Worm (Caenorhabditis elegans) whole organism, mixed stage, embryonic: ENCODE measurements around the gene nhr-60.

Experiments
- elt-3 ChIP-seq: fragments of 150-350 bp; optimal IDR thresholded peaks from 2 replicates; lab custom pipeline; 2014; ENCODE audit warnings: missing biosample characterization, missing genetic modification characterization
- mep-1 ChIP-seq: fragments of 150-350 bp; optimal IDR thresholded peaks from 2 replicates; lab custom pipeline; 2017; ENCODE audit warnings: missing biosample characterization, missing genetic modification reagents, missing genetic modification characterization, inconsistent platforms
- nhr-12 ChIP-seq: fragments of 150-350 bp; optimal IDR thresholded peaks from 2 replicates; lab custom pipeline; 2014; ENCODE audit warnings: missing biosample characterization, missing genetic modification characterization
- nhr-28 ChIP-seq: fragments of 150-350 bp; optimal IDR thresholded peaks from 2 replicates; lab custom pipeline; 2014; ENCODE audit warnings: missing biosample characterization, missing genetic modification characterization
- pha-4 ChIP-seq: fragments of 150-350 bp; optimal IDR thresholded peaks from 2 replicates; lab custom pipeline; 2018; ENCODE audit warnings: missing biosample characterization, missing genetic modification reagents, missing genetic modification characterization
- sem-2 ChIP-seq: fragments of 200-800 bp; sonication (Bioruptor generic); optimal IDR thresholded peaks from 2 replicates; lab custom pipeline; 2018; ENCODE audit warnings: mild to moderate bottlenecking, missing genetic modification characterization, missing compliant biosample characterization
- snpc-4 ChIP-seq: fragments of 150-350 bp; optimal IDR thresholded peaks from 2 replicates; lab custom pipeline; 2014; ENCODE audit warnings: missing biosample characterization, missing genetic modification characterization
- unc-39 ChIP-seq: fragments of 150-350 bp; optimal IDR thresholded peaks from 2 replicates; lab custom pipeline; 2014; ENCODE audit warnings: missing biosample characterization, missing genetic modification characterization
- unc-62 ChIP-seq: fragments of 150-350 bp; optimal IDR thresholded peaks from 2 replicates; lab custom pipeline; 2014; ENCODE audit warnings: missing biosample characterization, missing genetic modification reagents, missing genetic modification characterization
- ztf-11 ChIP-seq: fragments of 150-350 bp; optimal IDR thresholded peaks from 2 replicates; lab custom pipeline; 2014; ENCODE audit warnings: missing biosample characterization, missing genetic modification characterization

- TF ChIP-seq sem-2 (no peak), unc-39 (no peak), nhr-12 (tag; lab: Kevin White, UChicago) (no peak), snpc-4 (tag; lab: Kevin White, UChicago) (no peak), elt-3 (tag; lab: Kevin White, UChicago) (no peak), nhr-28 (tag; lab: Kevin White, UChicago) (no peak), unc-62 (no peak), mep-1 (tag; lab: Kevin White, UChicago) (no peak), pha-4 (tag; lab: Kevin White, UChicago) (no peak), ztf-11 (tag; lab: Kevin White, UChicago) (no peak)
These were observed 20.2 kb upstream of the nhr-60 start, which contains the start of gene T26E4.7 for ce11 chrV:15793270-15793669.
